Worm (Caenorhabditis elegans): ENCODE results near the gene set-8.

The set-8 gene

ce11 chrX:13448665-13449099 lies 2.2 kb downstream of the set-8 start:
- TF ChIP-seq mep-1 (tag; optimal IDR thresholded peaks at IDR 0.05) (peak; percentile 6), cnd-1 (tag; optimal IDR thresholded peaks at IDR 0.05) (peak; percentile 31), bed-3 (GFP tag; optimal IDR thresholded peaks at IDR 0.05) (peak; percentile 43), flh-1 (GFP tag; optimal IDR thresholded peaks at IDR 0.05) (peak; percentile 21), sptf-1 (tag; optimal IDR thresholded peaks at IDR 0.05) (peak; percentile 88), ham-2 (GFP tag; optimal IDR thresholded peaks at IDR 0.05) (peak; percentile 69), mls-2 (tag; optimal IDR thresholded peaks at IDR 0.05) (peak; percentile 87), drap-1 (GFP tag; optimal IDR thresholded peaks at IDR 0.05) (peak; percentile 83), unc-120 (tag; optimal IDR thresholded peaks at IDR 0.05; ENCODE audit: poor library complexity, severe bottlenecking) (peak; percentile 54), ceh-43 (GFP tag; optimal IDR thresholded peaks at IDR 0.05) (peak; percentile 64), ces-1 (GFP tag; optimal IDR thresholded peaks at IDR 0.05) (peak; percentile 27), sem-2 (GFP tag; optimal IDR thresholded peaks at IDR 0.05) (peak; percentile 46), ceh-83 (GFP tag; optimal IDR thresholded peaks at IDR 0.05) (peak; percentile 83), tbx-8 (GFP tag; optimal IDR thresholded peaks at IDR 0.05) (peak; percentile 39), lin-32 (GFP tag; optimal IDR thresholded peaks at IDR 0.05) (peak; percentile 64), M03D4.4 (tag; optimal IDR thresholded peaks at IDR 0.05) (peak; percentile 65)

- TF ChIP-seq ceh-39 (tag; optimal IDR thresholded peaks at IDR 0.05): no peak
- no peak for TF ChIP-seq nhr-237 (tag; optimal IDR thresholded peaks at IDR 0.05)
- no peak for TF ChIP-seq ham-2 (GFP tag; optimal IDR thresholded peaks at IDR 0.05)
- no peak for TF ChIP-seq tbx-8 (GFP tag; optimal IDR thresholded peaks at IDR 0.05)
- no peak for TF ChIP-seq drap-1 (GFP tag; optimal IDR thresholded peaks at IDR 0.05)
- TF ChIP-seq hlh-1 (tag; optimal IDR thresholded peaks at IDR 0.05): no peak
- TF ChIP-seq pha-4 (tag; optimal IDR thresholded peaks at IDR 0.05): no peak
- no peak for TF ChIP-seq elt-1 (tag; optimal IDR thresholded peaks at IDR 0.05; ENCODE audit: borderline replicate concordance, insufficient read depth)
- TF ChIP-seq unc-62 (GFP tag; optimal IDR thresholded peaks at IDR 0.05): no peak
- TF ChIP-seq flh-1 (GFP tag; optimal IDR thresholded peaks at IDR 0.05): no peak
Measured at ce11 chrX:13451578-13451977, 5.1 kb downstream of the set-8 start, which contains the start of gene F02D10.6. Gene F02D10.6 (minus strand): TSS chrX:13451678.

ce11 chrX:13456442-13456841 lies 9.9 kb downstream of the set-8 start, which contains the start of gene flr-1:
Gene flr-1 (minus strand): TSS chrX:13456542.
- TF ChIP-seq snpc-4 (tag; optimal IDR thresholded peaks at IDR 0.05) (no peak), nhr-76 (tag; optimal IDR thresholded peaks at IDR 0.05) (no peak)

ce11 chrX:13462519-13462918 lies 16.0 kb downstream of the set-8 start, which contains the start of gene F02D10.3:
Gene F02D10.3 (minus strand): TSS chrX:13462619.
- TF ChIP-seq sptf-1 (tag; optimal IDR thresholded peaks at IDR 0.05) (no peak), ceh-83 (GFP tag; optimal IDR thresholded peaks at IDR 0.05) (no peak), nhr-12 (tag; optimal IDR thresholded peaks at IDR 0.05) (no peak), unc-120 (tag; optimal IDR thresholded peaks at IDR 0.05; ENCODE audit: poor library complexity, severe bottlenecking) (no peak), ztf-11 (tag; optimal IDR thresholded peaks at IDR 0.05) (no peak), flh-1 (GFP tag; optimal IDR thresholded peaks at IDR 0.05) (no peak)

DNA sequence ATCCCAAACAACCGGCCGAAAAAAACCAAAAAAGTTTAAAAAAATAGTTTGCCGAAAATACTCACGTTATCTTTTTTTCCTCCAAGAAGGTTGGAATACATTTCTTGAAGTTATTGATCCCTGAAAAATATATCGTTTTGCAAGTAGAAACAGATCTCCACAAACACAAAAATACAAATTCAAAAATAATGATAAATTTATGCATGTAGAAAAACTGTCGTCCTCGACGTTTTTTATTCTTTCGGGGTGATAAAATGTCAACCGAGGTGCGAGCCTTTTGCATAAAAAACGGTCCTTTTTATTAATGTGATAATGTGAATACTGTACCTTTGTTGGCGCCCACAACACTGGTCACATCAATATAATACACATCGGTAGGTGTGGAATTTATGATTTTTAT lies 17.3 kb downstream of the set-8 start, which contains the start of gene F02D10.2:
F02D10.2 (minus strand) TSS at position 101 of the 400 bp plus-strand sequence.
- no peak for TF ChIP-seq ceh-39 (tag; optimal IDR thresholded peaks at IDR 0.05)
- no peak for TF ChIP-seq ces-1 (GFP tag; optimal IDR thresholded peaks at IDR 0.05)
- no peak for TF ChIP-seq elt-1 (tag; optimal IDR thresholded peaks at IDR 0.05; ENCODE audit: borderline replicate concordance, insufficient read depth)
- no peak for TF ChIP-seq bed-3 (GFP tag; optimal IDR thresholded peaks at IDR 0.05)
- TF ChIP-seq nhr-237 (tag; optimal IDR thresholded peaks at IDR 0.05): no peak
- no peak for TF ChIP-seq unc-39 (tag; optimal IDR thresholded peaks at IDR 0.05)
- no peak for TF ChIP-seq ztf-11 (tag; optimal IDR thresholded peaks at IDR 0.05)
- TF ChIP-seq blmp-1 (tag; optimal IDR thresholded peaks at IDR 0.05): no peak
- TF ChIP-seq nhr-2 (tag; optimal IDR thresholded peaks at IDR 0.05): no peak

All from whole organism, mixed stage, embryonic.